Worm (Caenorhabditis elegans): Measurements from ENCODE around the gene gln-2.

gln-2 gene

DNA sequence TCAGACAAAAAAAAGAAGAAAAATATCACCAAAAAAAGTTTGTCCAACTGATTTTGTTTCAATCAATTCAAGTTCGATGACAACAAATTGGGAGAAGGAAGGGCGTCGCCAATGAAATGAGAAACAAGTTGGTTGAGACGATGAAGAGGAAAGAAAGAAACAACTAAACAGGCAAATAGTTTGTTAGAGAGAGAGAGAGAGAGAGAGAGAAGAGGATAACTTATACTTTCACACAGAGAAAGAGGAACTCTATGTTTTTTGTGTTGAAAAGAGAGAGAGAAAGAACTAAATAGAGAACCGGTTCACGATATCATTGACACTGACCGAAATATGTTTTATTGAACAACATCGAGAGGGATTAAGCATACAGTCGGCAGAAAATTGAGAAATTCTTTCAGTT is 37.0 kb downstream of the gln-2 start:
- TF ChIP-seq mxl-1 (tag; optimal IDR thresholded peaks at IDR 0.05) (no peak), nhr-120 (GFP tag; IDR thresholded peaks at IDR 0.05) (no peak), let-607 (tag; optimal IDR thresholded peaks at IDR 0.05) (no peak), mel-28 (tag; optimal IDR thresholded peaks at IDR 0.05; ENCODE audit: borderline replicate concordance) (no peak)

DNA sequence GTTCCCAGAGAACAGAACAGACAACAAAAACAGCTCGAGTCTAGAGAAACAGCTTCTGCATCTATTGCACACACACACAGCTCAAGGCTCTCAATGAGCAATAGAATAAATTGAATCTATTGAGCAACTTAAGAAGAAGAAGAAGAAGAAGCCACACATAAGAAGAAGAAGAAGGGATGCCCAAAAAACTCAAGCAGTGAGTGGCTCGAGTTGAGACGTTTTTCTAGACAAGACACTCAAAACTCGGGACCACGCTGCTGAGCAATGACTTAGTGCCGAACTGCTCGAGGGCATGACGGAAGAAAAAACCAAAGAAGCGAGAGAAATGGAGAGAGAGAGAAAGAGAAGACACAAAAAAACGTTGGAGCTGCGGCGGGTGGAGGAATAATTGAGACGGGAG is 39.3 kb downstream of the gln-2 start:
- TF ChIP-seq him-1 (tag; optimal IDR thresholded peaks at IDR 0.05) (no peak), somi-1 (GFP tag; optimal IDR thresholded peaks at IDR 0.05) (peak; percentile 0), hmg-1.2 (GFP tag; IDR thresholded peaks at IDR 0.05) (no peak), zfh-2 (GFP tag; conservative IDR thresholded peaks at IDR 0.05) (peak; percentile 80), nhr-80 (tag; optimal IDR thresholded peaks at IDR 0.05) (peak; percentile 19), K12H6.12 (tag; optimal IDR thresholded peaks at IDR 0.05) (peak; percentile 34), cebp-1 (GFP tag; IDR thresholded peaks at IDR 0.05) (no peak), cebp-1 (tag; optimal IDR thresholded peaks at IDR 0.05) (peak; percentile 30), Y95B8A.8 (GFP tag; IDR thresholded peaks at IDR 0.05) (no peak)

DNA sequence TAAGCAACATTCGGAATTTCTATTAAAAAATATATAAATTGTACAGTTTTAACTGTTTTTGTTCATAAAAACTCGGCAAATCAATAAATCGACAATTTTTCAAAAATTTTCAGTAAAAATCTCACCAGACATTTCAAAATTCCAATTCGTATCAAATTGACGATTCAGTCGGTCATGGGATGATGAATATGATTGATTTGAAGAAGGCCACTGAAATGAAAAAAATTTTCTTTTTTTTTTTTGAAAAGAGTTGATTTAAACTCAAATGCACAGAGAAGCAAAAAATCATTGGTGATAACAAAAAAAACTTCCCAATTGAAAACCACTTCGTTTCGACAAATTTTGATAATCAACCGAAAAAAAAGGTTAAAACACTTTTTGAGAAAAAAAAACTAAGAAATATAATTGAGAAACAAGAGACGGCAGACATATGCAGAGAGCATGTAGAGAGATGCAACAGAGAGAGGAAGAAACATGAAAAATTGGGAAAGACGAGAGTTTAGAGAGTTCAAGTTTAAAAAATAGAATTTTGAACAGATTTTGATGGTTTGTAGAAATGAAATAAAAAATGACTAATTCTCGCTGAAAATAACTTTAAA is 40.8 kb downstream of the gln-2 start:
- TF ChIP-seq cebp-1 (GFP tag; IDR thresholded peaks at IDR 0.05) = no peak
- TF ChIP-seq cebp-1 (tag; optimal IDR thresholded peaks at IDR 0.05) = peak; percentile 29
- no peak for TF ChIP-seq rec-8 (tag; optimal IDR thresholded peaks at IDR 0.05)
- peak; percentile 80 for TF ChIP-seq hmg-1.2 (GFP tag; IDR thresholded peaks at IDR 0.05)
- no peak for TF ChIP-seq ztf-26 (tag; optimal IDR thresholded peaks at IDR 0.05)
- peak; percentile 85 for TF ChIP-seq nhr-80 (tag; optimal IDR thresholded peaks at IDR 0.05)

DNA sequence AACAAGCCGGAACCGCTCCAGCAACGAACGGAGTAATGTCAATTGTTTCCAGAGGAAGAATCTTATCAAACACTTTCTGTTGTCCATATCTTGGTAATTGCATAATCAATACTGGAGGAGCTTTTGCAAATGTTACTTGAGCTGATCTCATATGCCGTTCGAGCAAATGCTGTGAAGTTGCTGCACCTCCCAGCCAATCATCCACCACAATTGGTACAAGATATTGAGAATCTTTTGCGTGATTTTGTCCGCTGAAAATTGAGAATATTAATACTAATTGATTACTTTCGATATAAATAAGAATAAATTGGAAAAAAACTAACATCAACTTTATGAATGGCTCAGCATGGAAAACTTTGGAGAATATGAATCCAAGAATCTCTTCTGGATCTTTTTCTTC is 44.9 kb downstream of the gln-2 start:
- no peak for TF ChIP-seq C17E4.6 (GFP tag; IDR thresholded peaks at IDR 0.05)
- no peak for TF ChIP-seq lin-40 (tag; optimal IDR thresholded peaks at IDR 0.05)
- TF ChIP-seq bed-1 (GFP tag; IDR thresholded peaks at IDR 0.05) = no peak
- no peak for TF ChIP-seq aptf-2 (GFP tag; conservative IDR thresholded peaks at IDR 0.05)
- no peak for TF ChIP-seq dpl-1 (GFP tag; optimal IDR thresholded peaks at IDR 0.05)
- no peak for TF ChIP-seq ztf-6 (GFP tag; IDR thresholded peaks at IDR 0.05)
- TF ChIP-seq F57A8.1 (GFP tag; optimal IDR thresholded peaks at IDR 0.05) = no peak
- no peak for TF ChIP-seq ceh-58 (GFP tag; IDR thresholded peaks at IDR 0.05)
- TF ChIP-seq lag-1 (GFP tag; IDR thresholded peaks at IDR 0.05) = no peak
- no peak for TF ChIP-seq nhr-90 (tag; optimal IDR thresholded peaks at IDR 0.05)
- TF ChIP-seq T07F8.4 (tag; optimal IDR thresholded peaks at IDR 0.05) = no peak
- no peak for TF ChIP-seq madf-10 (tag; optimal IDR thresholded peaks at IDR 0.05)
- no peak for TF ChIP-seq B0035.1 (tag; optimal IDR thresholded peaks at IDR 0.05)
